Worm (Caenorhabditis elegans) whole organism, young adult: Measurements from ENCODE around the gene K02E11.10.

Experiments used
- ceh-40 ChIP-seq: fragments of 200-800 bp; sonication (Bioruptor generic); IDR thresholded peaks from 2 replicates; pipeline ENCODE4 v1.3.6; 2022; ENCODE audit warnings: missing genetic modification characterization, missing compliant biosample characterization
- ztf-22 ChIP-seq: fragments of 200-800 bp; sonication (Bioruptor generic); optimal IDR thresholded peaks from 2 replicates; lab custom pipeline; 2018; ENCODE audit warnings: mild to moderate bottlenecking, missing genetic modification characterization, moderate library complexity, missing compliant biosample characterization

ce11 chrV:14193451-14193850, 47.5 kb downstream of the K02E11.10 start, which contains the start of gene atfs-1:
- TF ChIP-seq ceh-40 (GFP tag; lab: Robert Waterston, UW) (no peak), ztf-22 (GFP tag; lab: Kevin White, UChicago) (no peak)
